Worm (Caenorhabditis elegans) whole organism, young adult: ENCODE data around the gene C55A6.6.
A peak's percentile ranks its signal among the peaks of the same experiment; 100 is the strongest.

Experiments
- B0261.1 ChIP-seq: sonication (generic microtip); optimal IDR thresholded peaks from 2 replicates; lab custom pipeline; 2016; ENCODE audit warnings: mild to moderate bottlenecking, missing genetic modification characterization, moderate library complexity, missing compliant biosample characterization
- C17E4.6 ChIP-seq: fragments of 200-800 bp; sonication (Bioruptor generic); IDR thresholded peaks from 2 replicates; pipeline ENCODE4 v1.3.6; 2022; ENCODE audit warnings: missing genetic modification reagents, missing genetic modification characterization, missing compliant biosample characterization
- D2030.7 ChIP-seq: fragments of 200-800 bp; sonication (Bioruptor generic); IDR thresholded peaks from 2 replicates; pipeline ENCODE4 v1.3.6; 2022; ENCODE audit warnings: missing genetic modification reagents, missing genetic modification characterization, missing compliant biosample characterization
- F52B5.7 ChIP-seq: sonication (generic microtip); optimal IDR thresholded peaks from 2 replicates; lab custom pipeline; 2016; ENCODE audit warnings: mild to moderate bottlenecking, missing genetic modification characterization, missing compliant biosample characterization
- F57C9.4 ChIP-seq: sonication (generic microtip); optimal IDR thresholded peaks from 2 replicates; lab custom pipeline; 2017; ENCODE audit warnings: mild to moderate bottlenecking, missing genetic modification characterization, missing compliant biosample characterization
- T07F8.4 ChIP-seq: sonication (generic microtip); optimal IDR thresholded peaks from 2 replicates; lab custom pipeline; 2016; ENCODE audit warnings: mild to moderate bottlenecking, missing genetic modification characterization, moderate library complexity, missing compliant biosample characterization
- Y95B8A.8 ChIP-seq: fragments of 200-800 bp; sonication (Bioruptor generic); IDR thresholded peaks from 2 replicates; pipeline ENCODE4 v1.3.6; 2022; ENCODE audit warnings: missing genetic modification reagents, missing genetic modification characterization, missing compliant biosample characterization
- attf-5 ChIP-seq: fragments of 200-800 bp; sonication (Bioruptor generic); optimal IDR thresholded peaks from 2 replicates; lab custom pipeline; 2018; ENCODE audit warnings: mild to moderate bottlenecking, missing genetic modification characterization, missing compliant biosample characterization
- bed-2 ChIP-seq: fragments of 200-800 bp; sonication (Bioruptor generic); IDR thresholded peaks from 2 replicates; pipeline ENCODE4 v1.3.6; 2022; ENCODE audit warnings: missing genetic modification reagents, missing genetic modification characterization, missing compliant biosample characterization
- ceh-27 ChIP-seq: fragments of 200-800 bp; sonication (Bioruptor generic); optimal IDR thresholded peaks from 2 replicates; lab custom pipeline; 2018; ENCODE audit warnings: mild to moderate bottlenecking, missing genetic modification characterization, moderate library complexity, missing compliant biosample characterization
- egrh-3 ChIP-seq: fragments of 200-800 bp; sonication (Bioruptor generic); IDR thresholded peaks from 2 replicates; pipeline ENCODE4 v1.3.6; 2022; ENCODE audit warnings: missing genetic modification reagents, missing genetic modification characterization, missing compliant biosample characterization
- ekl-4 ChIP-seq: fragments of 200-800 bp; sonication (Bioruptor generic); IDR thresholded peaks from 2 replicates; pipeline ENCODE4 v1.3.6; 2022; ENCODE audit warnings: missing genetic modification reagents, missing genetic modification characterization, missing compliant biosample characterization
- ets-4 ChIP-seq: fragments of 200-800 bp; sonication (Bioruptor generic); optimal IDR thresholded peaks from 2 replicates; lab custom pipeline; 2018; ENCODE audit warnings: mild to moderate bottlenecking, missing genetic modification characterization, missing compliant biosample characterization
- gei-17 ChIP-seq: fragments of 200-800 bp; sonication (Bioruptor generic); optimal IDR thresholded peaks from 2 replicates; lab custom pipeline; 2018; ENCODE audit warnings: mild to moderate bottlenecking, missing genetic modification characterization, missing compliant biosample characterization
- him-1 ChIP-seq: sonication (generic microtip); optimal IDR thresholded peaks from 2 replicates; lab custom pipeline; 2016; ENCODE audit warnings: missing genotype, missing genetic modification reagents, missing genetic modification characterization, missing compliant biosample characterization
- let-607 ChIP-seq, 2 experiments: fragments of 200-800 bp in 1 of 2; sonication (Bioruptor generic) in 1 of 2; sonication (generic microtip) in 1 of 2; optimal IDR thresholded peaks; 2 replicates each; lab custom pipeline; 2016 to 2018; ENCODE audit warnings: mild to moderate bottlenecking in 2 of 2, missing compliant biosample characterization in 2 of 2, missing genetic modification characterization in 2 of 2, moderate library complexity in 2 of 2, missing genotype in 1 of 2
- lin-26 ChIP-seq: fragments of 200-800 bp; sonication (Bioruptor generic); IDR thresholded peaks from 2 replicates; pipeline ENCODE4 v1.3.6; 2022; ENCODE audit warnings: missing genetic modification reagents, missing genetic modification characterization, missing compliant biosample characterization
- lin-40 ChIP-seq: sonication (generic microtip); optimal IDR thresholded peaks from 2 replicates; lab custom pipeline; 2016; ENCODE audit warnings: missing genetic modification characterization, mild to moderate bottlenecking, missing compliant biosample characterization, missing genotype, missing genetic modification reagents
- lir-1 ChIP-seq: fragments of 200-800 bp; sonication (Bioruptor generic); conservative IDR thresholded peaks from 2 replicates; pipeline ENCODE4 v1.3.6; 2022; ENCODE audit warnings: missing genetic modification reagents, missing genetic modification characterization, missing compliant biosample characterization
- nfya-1 ChIP-seq: sonication (generic microtip); optimal IDR thresholded peaks from 2 replicates; lab custom pipeline; 2017; ENCODE audit warnings: antibody characterized with exemption, missing compliant biosample characterization, missing genetic modification characterization, borderline replicate concordance; ENCODE audit not compliant: insufficient read depth
- nfyb-1 ChIP-seq: fragments of 200-800 bp; sonication (Bioruptor generic); IDR thresholded peaks from 2 replicates; pipeline ENCODE4 v1.3.6; 2022; ENCODE audit warnings: missing genetic modification reagents, missing genetic modification characterization, missing compliant biosample characterization
- nhr-80 ChIP-seq: sonication (generic microtip); optimal IDR thresholded peaks from 2 replicates; lab custom pipeline; 2016; ENCODE audit warnings: missing genetic modification characterization, missing compliant biosample characterization
- snpc-1.3 ChIP-seq: sonication (generic microtip); optimal IDR thresholded peaks from 2 replicates; lab custom pipeline; 2017; ENCODE audit warnings: missing genetic modification characterization, mild to moderate bottlenecking, missing compliant biosample characterization, antibody characterized with exemption, moderate library complexity, missing genotype, missing genetic modification reagents; ENCODE audit not compliant: insufficient read depth
- snpc-4 ChIP-seq, 5 experiments: fragments of 150-350 bp in 1 of 5; sonication (generic microtip) in 4 of 5; optimal IDR thresholded peaks; 2 replicates each; lab custom pipeline; 2014 to 2018; ENCODE audit warnings: missing genetic modification characterization in 5 of 5, missing biosample characterization in 3 of 5, antibody characterized with exemption in 2 of 5, mild to moderate bottlenecking in 2 of 5, missing compliant biosample characterization in 2 of 5, missing genotype in 2 of 5, moderate library complexity in 2 of 5, missing genetic modification reagents in 1 of 5
- somi-1 ChIP-seq: fragments of 200-800 bp; sonication (Bioruptor generic); optimal IDR thresholded peaks from 2 replicates; lab custom pipeline; 2018; ENCODE audit warnings: mild to moderate bottlenecking, missing genetic modification characterization, missing compliant biosample characterization
- tlf-1 ChIP-seq: fragments of 200-800 bp; sonication (Bioruptor generic); optimal IDR thresholded peaks from 2 replicates; lab custom pipeline; 2018; ENCODE audit warnings: mild to moderate bottlenecking, missing genetic modification characterization, missing compliant biosample characterization
- xnd-1 ChIP-seq: sonication (generic microtip); optimal IDR thresholded peaks from 2 replicates; lab custom pipeline; 2016; ENCODE audit warnings: missing genotype, missing genetic modification reagents, missing genetic modification characterization, missing compliant biosample characterization
- zfh-2 ChIP-seq: fragments of 200-800 bp; sonication (Bioruptor generic); conservative IDR thresholded peaks from 2 replicates; pipeline ENCODE4 v1.3.6; 2022; ENCODE audit warnings: missing genetic modification reagents, missing genetic modification characterization, missing compliant biosample characterization

Gene C55A6.6

ce11 chrV:11474399-11474798, 40.1 kb downstream of the C55A6.6 start, which contains the start of gene nas-22 (continued):
- TF ChIP-seq attf-5 (GFP tag; lab: Kevin White, UChicago): no peak
- TF ChIP-seq, all 124 proteins: peak for 0

ce11 chrV:11472209-11472608, 42.3 kb downstream of the C55A6.6 start, which contains the start of the genes nas-20 and nas-21:
nas-20 (minus strand) TSS chrV:11472309.
nas-21 (plus strand) TSS chrV:11472564.
- TF ChIP-seq Y95B8A.8 (GFP tag; lab: Robert Waterston, UW) (no peak), zfh-2 (GFP tag; lab: Robert Waterston, UW) (no peak), snpc-1.3 (no peak), C17E4.6 (GFP tag; lab: Robert Waterston, UW) (no peak), lir-1 (GFP tag; lab: Robert Waterston, UW) (no peak), B0261.1 (no peak), somi-1 (GFP tag; lab: Kevin White, UChicago) (no peak), nfyb-1 (GFP tag; lab: Robert Waterston, UW) (no peak), him-1 (tag; lab: Kevin White, UChicago) (no peak), T07F8.4 (tag; lab: Kevin White, UChicago) (no peak), snpc-4 (GFP tag; optimal IDR thresholded peaks at IDR 0.05; lab: Kevin White, UChicago) (no peak), snpc-4 (tag; optimal IDR thresholded peaks at IDR 0.05; lab: Kevin White, UChicago) (no peak), D2030.7 (GFP tag; lab: Robert Waterston, UW) (no peak), egrh-3 (GFP tag; lab: Robert Waterston, UW) (no peak), let-607 (tag; optimal IDR thresholded peaks at IDR 0.05; lab: Kevin White, UChicago) (no peak), lin-26 (no peak), nfya-1 (tag; lab: Kevin White, UChicago) (no peak), lin-40 (tag; lab: Kevin White, UChicago) (no peak), ekl-4 (no peak), ceh-27 (GFP tag; lab: Kevin White, UChicago) (no peak)

DNA sequence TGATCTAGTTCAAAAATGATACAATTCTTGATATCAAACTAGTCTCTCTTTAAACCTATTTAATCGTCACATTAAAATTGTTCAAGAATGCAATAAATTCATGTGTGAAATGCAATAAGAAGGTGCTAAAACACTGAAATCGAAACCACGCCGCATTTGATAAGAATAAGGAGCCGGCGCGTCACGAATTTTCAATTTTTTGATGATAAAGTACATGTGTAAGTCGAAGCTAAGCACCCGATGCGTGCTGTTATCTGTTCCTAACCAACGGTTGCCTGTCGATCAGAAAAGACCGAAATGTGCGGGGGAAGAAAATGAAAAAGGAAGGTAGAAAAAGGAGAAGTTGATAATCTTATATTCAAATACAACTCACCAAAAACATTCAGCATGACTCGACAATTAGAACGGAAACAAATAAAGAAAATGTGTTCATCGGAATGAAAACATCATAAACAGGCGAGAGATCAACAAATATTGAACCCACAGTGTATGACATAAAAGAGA, 44.3 kb downstream of the C55A6.6 start, which contains the start of gene aat-6:
aat-6 (minus strand) TSS at position 454 of the 504 bp plus-strand sequence.
- TF ChIP-seq F52B5.7 (tag; lab: Kevin White, UChicago) (no peak), bed-2 (GFP tag; lab: Robert Waterston, UW) (no peak), ets-4 (GFP tag; lab: Kevin White, UChicago) (peak; percentile 38), let-607 (tag; optimal IDR thresholded peaks at IDR 0.05; lab: Kevin White, UChicago) (peak in 1 of 2 experiments; percentile 23), xnd-1 (tag; lab: Kevin White, UChicago) (no peak), nhr-80 (peak; percentile 92), F57C9.4 (no peak), gei-17 (GFP tag; lab: Kevin White, UChicago) (no peak), tlf-1 (no peak)
